Worm (Caenorhabditis elegans) whole organism, mixed stage, embryonic: ENCODE measurements around the gene F56C9.10.

Source experiments
- M03D4.4 ChIP-seq: sonication (generic microtip); optimal IDR thresholded peaks from 2 replicates; lab custom pipeline; 2017; ENCODE audit warnings: mild to moderate bottlenecking, missing genetic modification characterization, missing compliant biosample characterization
- bed-3 ChIP-seq: fragments of 200-800 bp; sonication (Bioruptor generic); optimal IDR thresholded peaks from 3 replicates; lab custom pipeline; 2018; ENCODE audit warnings: mild to moderate bottlenecking, missing genetic modification characterization, moderate library complexity, missing compliant biosample characterization
- blmp-1 ChIP-seq: fragments of 150-350 bp; optimal IDR thresholded peaks from 2 replicates; lab custom pipeline; 2014; ENCODE audit warnings: missing biosample characterization, missing genetic modification characterization
- ceh-39 ChIP-seq: fragments of 150-350 bp; optimal IDR thresholded peaks from 2 replicates; lab custom pipeline; 2014; ENCODE audit warnings: missing biosample characterization, missing genetic modification characterization
- ceh-43 ChIP-seq: fragments of 200-800 bp; sonication (Bioruptor generic); optimal IDR thresholded peaks from 2 replicates; lab custom pipeline; 2018; ENCODE audit warnings: mild to moderate bottlenecking, missing genetic modification characterization, moderate library complexity, missing compliant biosample characterization
- ceh-83 ChIP-seq: fragments of 200-800 bp; sonication (Bioruptor generic); optimal IDR thresholded peaks from 2 replicates; lab custom pipeline; 2018; ENCODE audit warnings: mild to moderate bottlenecking, missing genetic modification characterization, missing compliant biosample characterization
- ces-1 ChIP-seq: fragments of 150-350 bp; optimal IDR thresholded peaks from 2 replicates; lab custom pipeline; 2014; ENCODE audit warnings: missing biosample characterization, missing genetic modification reagents, missing genetic modification characterization
- cnd-1 ChIP-seq: fragments of 200-800 bp; sonication (Bioruptor generic); optimal IDR thresholded peaks from 2 replicates; lab custom pipeline; 2018; ENCODE audit warnings: mild to moderate bottlenecking, missing genetic modification characterization, missing compliant biosample characterization
- drap-1 ChIP-seq: fragments of 200-800 bp; sonication (Bioruptor generic); optimal IDR thresholded peaks from 3 replicates; lab custom pipeline; 2018; ENCODE audit warnings: mild to moderate bottlenecking, missing genetic modification characterization, missing compliant biosample characterization
- elt-1 ChIP-seq: sonication (generic microtip); optimal IDR thresholded peaks from 2 replicates; lab custom pipeline; 2017; ENCODE audit warnings: missing genetic modification characterization, mild to moderate bottlenecking, missing compliant biosample characterization, antibody characterized with exemption, moderate library complexity, borderline replicate concordance; ENCODE audit not compliant: insufficient read depth
- elt-3 ChIP-seq: fragments of 150-350 bp; optimal IDR thresholded peaks from 2 replicates; lab custom pipeline; 2014; ENCODE audit warnings: missing biosample characterization, missing genetic modification characterization
- flh-1 ChIP-seq: fragments of 200-800 bp; sonication (Bioruptor generic); optimal IDR thresholded peaks from 2 replicates; lab custom pipeline; 2018; ENCODE audit warnings: mild to moderate bottlenecking, missing genetic modification characterization, moderate library complexity, missing compliant biosample characterization
- ham-2 ChIP-seq: fragments of 200-800 bp; sonication (Bioruptor generic); optimal IDR thresholded peaks from 2 replicates; lab custom pipeline; 2018; ENCODE audit warnings: mild to moderate bottlenecking, missing genetic modification characterization, missing compliant biosample characterization
- hlh-1 ChIP-seq: fragments of 150-350 bp; optimal IDR thresholded peaks from 2 replicates; lab custom pipeline; 2014; ENCODE audit warnings: missing biosample characterization, missing genetic modification reagents, missing genetic modification characterization
- lin-13 ChIP-seq: fragments of 150-350 bp; optimal IDR thresholded peaks from 2 replicates; lab custom pipeline; 2014; ENCODE audit warnings: missing biosample characterization, missing genetic modification characterization
- lin-32 ChIP-seq: fragments of 200-800 bp; sonication (Bioruptor generic); optimal IDR thresholded peaks from 2 replicates; lab custom pipeline; 2018; ENCODE audit warnings: mild to moderate bottlenecking, missing genetic modification characterization, missing compliant biosample characterization
- lsy-2 ChIP-seq: fragments of 150-350 bp; optimal IDR thresholded peaks from 2 replicates; lab custom pipeline; 2014; ENCODE audit warnings: missing biosample characterization, missing genetic modification characterization
- mep-1 ChIP-seq: fragments of 150-350 bp; optimal IDR thresholded peaks from 2 replicates; lab custom pipeline; 2017; ENCODE audit warnings: missing biosample characterization, missing genetic modification reagents, missing genetic modification characterization, inconsistent platforms
- mls-2 ChIP-seq: sonication (generic microtip); optimal IDR thresholded peaks from 2 replicates; lab custom pipeline; 2016; ENCODE audit warnings: mild to moderate bottlenecking, missing genetic modification characterization, moderate library complexity, missing compliant biosample characterization
- nhr-237 ChIP-seq: fragments of 150-350 bp; optimal IDR thresholded peaks from 2 replicates; lab custom pipeline; 2014; ENCODE audit warnings: missing biosample characterization, missing genetic modification characterization
- nhr-28 ChIP-seq: fragments of 150-350 bp; optimal IDR thresholded peaks from 2 replicates; lab custom pipeline; 2014; ENCODE audit warnings: missing biosample characterization, missing genetic modification characterization
- nhr-76 ChIP-seq: sonication (generic microtip); optimal IDR thresholded peaks from 2 replicates; lab custom pipeline; 2017; ENCODE audit warnings: missing biosample characterization, missing genetic modification characterization
- pha-4 ChIP-seq: fragments of 150-350 bp; optimal IDR thresholded peaks from 2 replicates; lab custom pipeline; 2018; ENCODE audit warnings: missing biosample characterization, missing genetic modification reagents, missing genetic modification characterization
- sem-2 ChIP-seq: fragments of 200-800 bp; sonication (Bioruptor generic); optimal IDR thresholded peaks from 2 replicates; lab custom pipeline; 2018; ENCODE audit warnings: mild to moderate bottlenecking, missing genetic modification characterization, missing compliant biosample characterization
- snpc-4 ChIP-seq: fragments of 150-350 bp; optimal IDR thresholded peaks from 2 replicates; lab custom pipeline; 2014; ENCODE audit warnings: missing biosample characterization, missing genetic modification characterization
- sptf-1 ChIP-seq: sonication (generic microtip); optimal IDR thresholded peaks from 2 replicates; lab custom pipeline; 2017; ENCODE audit warnings: mild to moderate bottlenecking, missing genetic modification characterization, moderate library complexity, missing compliant biosample characterization
- tbx-8 ChIP-seq: fragments of 200-800 bp; sonication (Bioruptor generic); optimal IDR thresholded peaks from 2 replicates; lab custom pipeline; 2018; ENCODE audit warnings: mild to moderate bottlenecking, missing genetic modification characterization, moderate library complexity, missing compliant biosample characterization
- unc-120 ChIP-seq: sonication (generic microtip); optimal IDR thresholded peaks from 2 replicates; lab custom pipeline; 2017; ENCODE audit warnings: missing genetic modification characterization, missing compliant biosample characterization; ENCODE audit not compliant: poor library complexity, severe bottlenecking
- ztf-11 ChIP-seq: fragments of 150-350 bp; optimal IDR thresholded peaks from 2 replicates; lab custom pipeline; 2014; ENCODE audit warnings: missing biosample characterization, missing genetic modification characterization

F56C9.10 gene

ce11 chrIII:7338009-7338408 is 2.9 kb upstream of the F56C9.10 start:
- TF ChIP-seq tbx-8 (GFP tag; lab: Kevin White, UChicago) = no peak
- TF ChIP-seq nhr-28 (tag; lab: Kevin White, UChicago) = no peak
- no peak for TF ChIP-seq ceh-43

- TF ChIP-seq elt-1 (tag; lab: Kevin White, UChicago) = no peak
- TF ChIP-seq sptf-1 (tag; lab: Kevin White, UChicago) = peak; percentile 29
- peak; percentile 43 for TF ChIP-seq drap-1
- no peak for TF ChIP-seq blmp-1 (tag; lab: Kevin White, UChicago)
- TF ChIP-seq mep-1 = peak; percentile 84
- no peak for TF ChIP-seq ham-2 (GFP tag; lab: Kevin White, UChicago)
- peak; percentile 45 for TF ChIP-seq ces-1
- TF ChIP-seq unc-120 (tag; lab: Kevin White, UChicago) = peak; percentile 7
- peak; percentile 59 for TF ChIP-seq hlh-1 (tag; lab: Kevin White, UChicago)
- TF ChIP-seq M03D4.4 (tag; lab: Kevin White, UChicago) = no peak
- no peak for TF ChIP-seq elt-3 (tag; lab: Kevin White, UChicago)
- TF ChIP-seq mls-2 = no peak
- peak; percentile 43 for TF ChIP-seq pha-4
- peak; percentile 95 for TF ChIP-seq lsy-2 (tag; lab: Kevin White, UChicago)
- no peak for TF ChIP-seq tbx-8 (GFP tag; lab: Kevin White, UChicago)
- peak; percentile 73 for TF ChIP-seq nhr-237 (tag; lab: Kevin White, UChicago)
- TF ChIP-seq lin-13 (tag; lab: Kevin White, UChicago) = peak; percentile 33
Measured at ce11 chrIII:7336214-7336613, 1.1 kb upstream of the F56C9.10 start, which contains the start of gene gsp-2. TSS of gene gsp-2 (plus strand) at chrIII:7336587.

- TF ChIP-seq ztf-11 (no peak), mls-2 (no peak), pha-4 (no peak), flh-1 (GFP tag; lab: Kevin White, UChicago) (no peak), sem-2 (no peak), hlh-1 (tag; lab: Kevin White, UChicago) (no peak), lsy-2 (tag; lab: Kevin White, UChicago) (no peak), ceh-39 (tag; lab: Kevin White, UChicago) (no peak), lin-13 (tag; lab: Kevin White, UChicago) (no peak), bed-3 (GFP tag; lab: Kevin White, UChicago) (no peak), ceh-83 (no peak)
Measured at ce11 chrIII:7331671-7332070, 3.4 kb downstream of the F56C9.10 start.

- TF ChIP-seq snpc-4 (tag; lab: Kevin White, UChicago) = no peak
- TF ChIP-seq bed-3 (GFP tag; lab: Kevin White, UChicago) = no peak
- no peak for TF ChIP-seq hlh-1 (tag; lab: Kevin White, UChicago)
- no peak for TF ChIP-seq unc-120 (tag; lab: Kevin White, UChicago)
- no peak for TF ChIP-seq blmp-1 (tag; lab: Kevin White, UChicago)
Measured at ce11 chrIII:7329155-7329732, 5.9 kb downstream of the F56C9.10 start, which contains the start of gene lab-2. TSS of gene lab-2 (minus strand) at chrIII:7329607.

- TF ChIP-seq cnd-1 (tag; lab: Kevin White, UChicago) = no peak
- TF ChIP-seq lin-13 (tag; lab: Kevin White, UChicago) = no peak
- no peak for TF ChIP-seq bed-3 (GFP tag; lab: Kevin White, UChicago)
- no peak for TF ChIP-seq M03D4.4 (tag; lab: Kevin White, UChicago)
- no peak for TF ChIP-seq pha-4
- TF ChIP-seq sptf-1 (tag; lab: Kevin White, UChicago) = no peak
- no peak for TF ChIP-seq nhr-76 (tag; lab: Kevin White, UChicago)
- no peak for TF ChIP-seq elt-3 (tag; lab: Kevin White, UChicago)
- no peak for TF ChIP-seq lin-32 (GFP tag; lab: Kevin White, UChicago)
- TF ChIP-seq, all 35 proteins: peak for 0
Measured at ce11 chrIII:7323331-7323730, 11.8 kb downstream of the F56C9.10 start.
